Worm (Caenorhabditis elegans) whole organism, mixed stage, embryonic: ENCODE measurements around the gene chmp-7.

Source experiments
- M03D4.4 ChIP-seq: sonication (generic microtip); optimal IDR thresholded peaks from 2 replicates; lab custom pipeline; 2017; ENCODE audit warnings: mild to moderate bottlenecking, missing genetic modification characterization, missing compliant biosample characterization
- bed-3 ChIP-seq: fragments of 200-800 bp; sonication (Bioruptor generic); optimal IDR thresholded peaks from 3 replicates; lab custom pipeline; 2018; ENCODE audit warnings: mild to moderate bottlenecking, missing genetic modification characterization, moderate library complexity, missing compliant biosample characterization
- blmp-1 ChIP-seq: fragments of 150-350 bp; optimal IDR thresholded peaks from 2 replicates; lab custom pipeline; 2014; ENCODE audit warnings: missing biosample characterization, missing genetic modification characterization
- ceh-39 ChIP-seq: fragments of 150-350 bp; optimal IDR thresholded peaks from 2 replicates; lab custom pipeline; 2014; ENCODE audit warnings: missing biosample characterization, missing genetic modification characterization
- ceh-43 ChIP-seq: fragments of 200-800 bp; sonication (Bioruptor generic); optimal IDR thresholded peaks from 2 replicates; lab custom pipeline; 2018; ENCODE audit warnings: mild to moderate bottlenecking, missing genetic modification characterization, moderate library complexity, missing compliant biosample characterization
- ceh-83 ChIP-seq: fragments of 200-800 bp; sonication (Bioruptor generic); optimal IDR thresholded peaks from 2 replicates; lab custom pipeline; 2018; ENCODE audit warnings: mild to moderate bottlenecking, missing genetic modification characterization, missing compliant biosample characterization
- ces-1 ChIP-seq: fragments of 150-350 bp; optimal IDR thresholded peaks from 2 replicates; lab custom pipeline; 2014; ENCODE audit warnings: missing biosample characterization, missing genetic modification reagents, missing genetic modification characterization
- cnd-1 ChIP-seq: fragments of 200-800 bp; sonication (Bioruptor generic); optimal IDR thresholded peaks from 2 replicates; lab custom pipeline; 2018; ENCODE audit warnings: mild to moderate bottlenecking, missing genetic modification characterization, missing compliant biosample characterization
- elt-3 ChIP-seq: fragments of 150-350 bp; optimal IDR thresholded peaks from 2 replicates; lab custom pipeline; 2014; ENCODE audit warnings: missing biosample characterization, missing genetic modification characterization
- ham-2 ChIP-seq: fragments of 200-800 bp; sonication (Bioruptor generic); optimal IDR thresholded peaks from 2 replicates; lab custom pipeline; 2018; ENCODE audit warnings: mild to moderate bottlenecking, missing genetic modification characterization, missing compliant biosample characterization
- hlh-1 ChIP-seq: fragments of 150-350 bp; optimal IDR thresholded peaks from 2 replicates; lab custom pipeline; 2014; ENCODE audit warnings: missing biosample characterization, missing genetic modification reagents, missing genetic modification characterization
- lin-13 ChIP-seq: fragments of 150-350 bp; optimal IDR thresholded peaks from 2 replicates; lab custom pipeline; 2014; ENCODE audit warnings: missing biosample characterization, missing genetic modification characterization
- lin-32 ChIP-seq: fragments of 200-800 bp; sonication (Bioruptor generic); optimal IDR thresholded peaks from 2 replicates; lab custom pipeline; 2018; ENCODE audit warnings: mild to moderate bottlenecking, missing genetic modification characterization, missing compliant biosample characterization
- lsy-2 ChIP-seq: fragments of 150-350 bp; optimal IDR thresholded peaks from 2 replicates; lab custom pipeline; 2014; ENCODE audit warnings: missing biosample characterization, missing genetic modification characterization
- mab-5 ChIP-seq: fragments of 150-350 bp; optimal IDR thresholded peaks from 2 replicates; lab custom pipeline; 2014; ENCODE audit warnings: missing biosample characterization, missing genetic modification characterization
- mep-1 ChIP-seq: fragments of 150-350 bp; optimal IDR thresholded peaks from 2 replicates; lab custom pipeline; 2017; ENCODE audit warnings: missing biosample characterization, missing genetic modification reagents, missing genetic modification characterization, inconsistent platforms
- mls-2 ChIP-seq: sonication (generic microtip); optimal IDR thresholded peaks from 2 replicates; lab custom pipeline; 2016; ENCODE audit warnings: mild to moderate bottlenecking, missing genetic modification characterization, moderate library complexity, missing compliant biosample characterization
- nhr-12 ChIP-seq: fragments of 150-350 bp; optimal IDR thresholded peaks from 2 replicates; lab custom pipeline; 2014; ENCODE audit warnings: missing biosample characterization, missing genetic modification characterization
- nhr-2 ChIP-seq: fragments of 150-350 bp; optimal IDR thresholded peaks from 2 replicates; lab custom pipeline; 2014; ENCODE audit warnings: missing biosample characterization, missing genetic modification characterization
- nhr-237 ChIP-seq: fragments of 150-350 bp; optimal IDR thresholded peaks from 2 replicates; lab custom pipeline; 2014; ENCODE audit warnings: missing biosample characterization, missing genetic modification characterization
- nhr-28 ChIP-seq: fragments of 150-350 bp; optimal IDR thresholded peaks from 2 replicates; lab custom pipeline; 2014; ENCODE audit warnings: missing biosample characterization, missing genetic modification characterization
- nhr-76 ChIP-seq: sonication (generic microtip); optimal IDR thresholded peaks from 2 replicates; lab custom pipeline; 2017; ENCODE audit warnings: missing biosample characterization, missing genetic modification characterization
- pha-4 ChIP-seq: fragments of 150-350 bp; optimal IDR thresholded peaks from 2 replicates; lab custom pipeline; 2018; ENCODE audit warnings: missing biosample characterization, missing genetic modification reagents, missing genetic modification characterization
- sem-2 ChIP-seq: fragments of 200-800 bp; sonication (Bioruptor generic); optimal IDR thresholded peaks from 2 replicates; lab custom pipeline; 2018; ENCODE audit warnings: mild to moderate bottlenecking, missing genetic modification characterization, missing compliant biosample characterization
- snpc-4 ChIP-seq: fragments of 150-350 bp; optimal IDR thresholded peaks from 2 replicates; lab custom pipeline; 2014; ENCODE audit warnings: missing biosample characterization, missing genetic modification characterization
- sptf-1 ChIP-seq: sonication (generic microtip); optimal IDR thresholded peaks from 2 replicates; lab custom pipeline; 2017; ENCODE audit warnings: mild to moderate bottlenecking, missing genetic modification characterization, moderate library complexity, missing compliant biosample characterization
- unc-120 ChIP-seq: sonication (generic microtip); optimal IDR thresholded peaks from 2 replicates; lab custom pipeline; 2017; ENCODE audit warnings: missing genetic modification characterization, missing compliant biosample characterization; ENCODE audit not compliant: poor library complexity, severe bottlenecking
- unc-39 ChIP-seq: fragments of 150-350 bp; optimal IDR thresholded peaks from 2 replicates; lab custom pipeline; 2014; ENCODE audit warnings: missing biosample characterization, missing genetic modification characterization
- zip-8 ChIP-seq: fragments of 150-350 bp; optimal IDR thresholded peaks from 2 replicates; lab custom pipeline; 2014; ENCODE audit warnings: missing biosample characterization, missing genetic modification characterization
- ztf-11 ChIP-seq: fragments of 150-350 bp; optimal IDR thresholded peaks from 2 replicates; lab custom pipeline; 2014; ENCODE audit warnings: missing biosample characterization, missing genetic modification characterization

The chmp-7 gene

DNA sequence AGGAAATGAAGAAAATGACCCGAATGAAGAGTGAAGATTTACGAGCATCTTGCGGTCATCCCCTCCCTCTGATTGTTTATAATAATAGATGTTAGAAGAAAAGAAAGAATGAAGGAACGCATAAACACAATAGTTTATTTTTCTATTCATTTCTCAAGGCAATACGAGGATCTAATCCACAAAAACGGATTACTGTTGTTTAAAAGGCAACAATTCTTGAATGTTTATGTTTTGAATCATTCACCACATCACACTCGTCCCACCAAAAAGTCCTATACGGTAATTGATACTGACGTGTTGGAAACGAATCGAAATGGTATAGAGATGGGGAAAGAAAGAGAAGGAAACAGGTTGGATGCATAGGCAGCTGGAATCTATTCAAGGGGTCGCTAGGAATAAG is 33.1 kb upstream of the chmp-7 start:
- no peak for TF ChIP-seq M03D4.4 (tag; lab: Kevin White, UChicago)
- no peak for TF ChIP-seq blmp-1 (tag; lab: Kevin White, UChicago)
- no peak for TF ChIP-seq nhr-28 (tag; lab: Kevin White, UChicago)
- no peak for TF ChIP-seq snpc-4 (tag; lab: Kevin White, UChicago)
- TF ChIP-seq nhr-2 (tag; lab: Kevin White, UChicago): no peak
- TF ChIP-seq sem-2 (GFP tag; lab: Kevin White, UChicago): no peak
- no peak for TF ChIP-seq ceh-43 (GFP tag; lab: Kevin White, UChicago)

DNA sequence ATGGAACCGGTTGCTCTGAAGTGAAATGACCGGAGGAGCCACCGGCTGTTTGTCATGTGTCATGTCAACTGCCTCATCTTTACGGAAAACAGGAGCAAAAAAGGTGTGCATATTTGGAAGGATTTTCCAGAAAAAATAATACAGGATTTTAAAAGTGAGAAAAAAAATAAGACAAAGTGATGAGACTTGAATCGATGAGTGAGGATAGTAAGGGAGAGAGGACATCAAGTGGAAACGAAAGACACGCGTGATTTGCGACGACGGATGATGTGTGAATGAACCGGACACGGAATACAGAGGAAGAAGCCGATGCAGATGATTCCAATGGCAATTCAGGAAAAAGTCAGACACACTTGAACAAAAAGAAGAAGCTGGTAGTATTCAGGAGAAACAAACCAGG is 30.5 kb upstream of the chmp-7 start:
- TF ChIP-seq mep-1 (tag; lab: Kevin White, UChicago) (no peak), unc-39 (tag; lab: Kevin White, UChicago) (no peak), ceh-39 (tag; lab: Kevin White, UChicago) (no peak), cnd-1 (tag; lab: Kevin White, UChicago) (no peak), snpc-4 (tag; lab: Kevin White, UChicago) (no peak), ztf-11 (tag; lab: Kevin White, UChicago) (no peak), unc-120 (no peak), blmp-1 (tag; lab: Kevin White, UChicago) (no peak), ces-1 (GFP tag; lab: Kevin White, UChicago) (no peak), lsy-2 (no peak), ham-2 (GFP tag; lab: Kevin White, UChicago) (no peak), nhr-237 (tag; lab: Kevin White, UChicago) (no peak), mls-2 (tag; lab: Kevin White, UChicago) (no peak), lin-32 (GFP tag; lab: Kevin White, UChicago) (no peak), mab-5 (tag; lab: Kevin White, UChicago) (no peak)

DNA sequence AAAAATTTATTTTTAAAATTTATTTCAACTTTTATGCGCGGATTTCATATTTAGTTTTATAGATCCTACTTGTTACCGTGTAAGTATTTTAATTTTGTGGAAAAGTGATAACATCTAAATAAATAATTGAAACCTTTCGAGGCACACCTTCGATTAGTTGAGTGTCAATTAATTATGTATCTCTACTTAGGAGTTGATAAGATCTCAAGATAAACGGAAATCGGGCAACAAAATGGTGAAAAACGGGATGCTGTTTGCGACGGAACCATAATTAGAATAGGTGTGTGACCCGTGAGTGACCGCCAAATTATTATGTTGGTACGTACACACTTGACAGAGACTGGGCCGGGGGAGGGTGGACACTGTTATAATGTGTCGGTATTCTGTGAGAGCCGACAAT is 28.4 kb upstream of the chmp-7 start:
- TF ChIP-seq hlh-1: no peak
- TF ChIP-seq elt-3: no peak
- peak; percentile 44 for TF ChIP-seq nhr-2 (tag; lab: Kevin White, UChicago)
- no peak for TF ChIP-seq mep-1 (tag; lab: Kevin White, UChicago)
- TF ChIP-seq, all 35 proteins: peak for 1

DNA sequence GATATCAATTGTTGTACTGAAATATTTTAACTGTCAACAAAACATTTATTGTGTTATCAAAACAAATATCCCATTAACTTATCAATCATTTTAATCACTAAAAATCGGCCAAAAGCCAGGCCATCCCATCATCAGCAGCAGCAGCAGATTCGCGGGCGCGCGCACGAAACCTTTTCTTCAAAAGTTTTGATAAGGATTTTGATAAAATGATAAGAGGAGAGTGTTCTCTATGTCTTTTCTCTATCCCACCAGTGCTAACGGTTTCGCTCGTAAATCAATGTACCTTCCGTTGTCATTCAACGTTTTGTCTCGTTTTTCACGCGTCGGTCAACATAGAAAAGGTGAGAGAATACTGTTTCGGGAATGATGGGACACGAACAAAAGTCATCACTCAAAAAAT is 26.7 kb upstream of the chmp-7 start:
- TF ChIP-seq blmp-1 (tag; lab: Kevin White, UChicago) (no peak), cnd-1 (tag; lab: Kevin White, UChicago) (no peak), nhr-237 (tag; lab: Kevin White, UChicago) (no peak)

DNA sequence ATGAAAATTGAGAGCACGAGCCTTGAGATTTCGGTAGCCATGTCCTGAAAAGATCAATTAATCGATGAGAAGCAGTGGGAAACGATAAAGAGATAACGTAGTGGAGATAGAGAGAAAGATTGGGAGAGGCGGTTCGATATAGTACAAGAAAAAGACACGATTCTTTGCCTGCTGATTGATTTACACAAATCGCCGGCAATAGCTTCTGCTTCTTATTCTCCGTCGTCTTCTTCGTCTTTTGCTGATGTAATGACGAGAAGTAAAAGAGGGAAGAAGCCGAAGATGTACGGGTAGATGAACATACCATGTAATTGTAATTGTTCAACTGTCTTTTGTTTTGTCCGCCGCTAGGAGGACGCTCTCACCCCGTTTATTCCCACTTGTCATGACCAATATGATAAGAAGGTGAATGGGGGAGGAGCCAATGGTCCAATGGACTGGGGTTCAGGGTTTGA is 25.5 kb upstream of the chmp-7 start, which contains the start of gene F37B12.1:
F37B12.1 (minus strand) TSS at position 51 of the 455 bp plus-strand sequence.
- TF ChIP-seq elt-3 (no peak), unc-39 (tag; lab: Kevin White, UChicago) (no peak), nhr-76 (tag; lab: Kevin White, UChicago) (no peak), cnd-1 (tag; lab: Kevin White, UChicago) (no peak), sem-2 (GFP tag; lab: Kevin White, UChicago) (no peak), pha-4 (no peak)

DNA sequence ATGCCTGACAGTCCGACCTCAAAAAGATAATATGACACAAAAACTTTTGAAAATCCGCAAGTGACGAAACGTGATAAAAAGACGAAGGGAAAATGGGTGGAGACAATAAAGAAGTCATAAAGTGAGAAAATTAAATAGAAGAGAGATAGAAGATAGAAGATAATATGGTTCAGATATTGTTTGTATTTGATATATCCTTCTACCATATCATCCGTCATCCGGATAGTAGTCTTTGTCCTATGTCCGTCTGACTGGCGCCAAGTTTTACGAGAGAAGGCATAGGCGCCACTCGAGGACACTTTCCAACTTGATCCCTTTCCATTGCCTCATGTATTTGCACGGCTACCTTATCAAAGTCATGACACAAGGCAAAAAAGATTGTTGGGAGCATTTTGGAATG is 22.9 kb upstream of the chmp-7 start:
- TF ChIP-seq mls-2 (tag; lab: Kevin White, UChicago): no peak
- TF ChIP-seq hlh-1: no peak
- no peak for TF ChIP-seq lin-13 (tag; lab: Kevin White, UChicago)
- TF ChIP-seq cnd-1 (tag; lab: Kevin White, UChicago): no peak
- TF ChIP-seq nhr-12 (tag; lab: Kevin White, UChicago): no peak
- TF ChIP-seq M03D4.4 (tag; lab: Kevin White, UChicago): no peak
- TF ChIP-seq nhr-28 (tag; lab: Kevin White, UChicago): no peak
- no peak for TF ChIP-seq bed-3 (GFP tag; lab: Kevin White, UChicago)
- TF ChIP-seq zip-8 (tag; lab: Kevin White, UChicago): no peak
- no peak for TF ChIP-seq ceh-83
- TF ChIP-seq mab-5 (tag; lab: Kevin White, UChicago): no peak
- TF ChIP-seq sptf-1: no peak
